Worm (Caenorhabditis elegans): ENCODE data around the gene C45H4.14.
A peak's percentile ranks its signal among the peaks of the same experiment; 100 is the strongest.

The C45H4.14 gene

ce11 chrV:2159331-2159730 lies at the start of gene C45H4.14:
C45H4.14 (minus strand) TSS chrV:2159431.
- TF ChIP-seq efl-1 (GFP tag; optimal IDR thresholded peaks at IDR 0.05) (peak; percentile 45), D2030.7 (GFP tag; IDR thresholded peaks at IDR 0.05) (no peak), madf-8 (GFP tag; conservative IDR thresholded peaks at IDR 0.05) (0 out of 2 replicates have a peak, but pooled peaks have one; percentile 9)

ce11 chrV:2207527-2207926 lies 48.3 kb upstream of the C45H4.14 start:
- TF ChIP-seq nfyb-1 (GFP tag; IDR thresholded peaks at IDR 0.05) = 0 out of 2 replicates have a peak, but pooled peaks have one; percentile 34
- no peak for TF ChIP-seq hlh-12 (tag; optimal IDR thresholded peaks at IDR 0.05)
- no peak for TF ChIP-seq Y79H2A.3 (GFP tag; conservative IDR thresholded peaks at IDR 0.05)

- TF ChIP-seq snpc-4 (GFP tag; optimal IDR thresholded peaks at IDR 0.05) = no peak
- no peak for TF ChIP-seq snpc-4 (tag; optimal IDR thresholded peaks at IDR 0.05)
- TF ChIP-seq athp-1 (tag; optimal IDR thresholded peaks at IDR 0.05) = no peak
- no peak for TF ChIP-seq cebp-1 (GFP tag; IDR thresholded peaks at IDR 0.05)
- TF ChIP-seq cebp-1 (tag; optimal IDR thresholded peaks at IDR 0.05) = no peak
- no peak for TF ChIP-seq F23B12.7 (tag; optimal IDR thresholded peaks at IDR 0.05; ENCODE audit: insufficient read depth)
- TF ChIP-seq Y79H2A.3 (GFP tag; conservative IDR thresholded peaks at IDR 0.05) = no peak
- no peak for TF ChIP-seq ceh-100 (GFP tag; IDR thresholded peaks at IDR 0.05)
- TF ChIP-seq F57C9.4 (tag; optimal IDR thresholded peaks at IDR 0.05) = no peak
- no peak for TF ChIP-seq dpff-1 (tag; optimal IDR thresholded peaks at IDR 0.05)
- no peak for TF ChIP-seq sea-2 (GFP tag; IDR thresholded peaks at IDR 0.05)
- TF ChIP-seq Y53F4B.3 (GFP tag; IDR thresholded peaks at IDR 0.05) = no peak
- TF ChIP-seq mcd-1 (GFP tag; IDR thresholded peaks at IDR 0.05) = no peak
- no peak for TF ChIP-seq gei-17 (GFP tag; optimal IDR thresholded peaks at IDR 0.05)
- TF ChIP-seq snpc-1.1 (tag; optimal IDR thresholded peaks at IDR 0.05; ENCODE audit: insufficient read depth) = no peak
These were observed 47.6 kb upstream of the C45H4.14 start, which contains the start of gene svh-11 for ce11 chrV:2206801-2207200. svh-11 (plus strand) TSS chrV:2207101.

- TF ChIP-seq tbp1 (GFP tag; optimal IDR thresholded peaks at IDR 0.05) (no peak), F55B11.4 (tag; optimal IDR thresholded peaks at IDR 0.05; ENCODE audit: borderline replicate concordance, insufficient read depth) (no peak)
These were observed 47.0 kb upstream of the C45H4.14 start, which contains the start of gene srt-40 for ce11 chrV:2206181-2206580. srt-40 (minus strand) TSS chrV:2206281.

ce11 chrV:2204080-2204479 lies 44.8 kb upstream of the C45H4.14 start, which contains the start of gene cyp-33C12:
cyp-33C12 (minus strand) TSS chrV:2204400.
- TF ChIP-seq madf-3 (GFP tag; IDR thresholded peaks at IDR 0.05) (no peak), nfyb-1 (GFP tag; IDR thresholded peaks at IDR 0.05) (no peak), atf-7 (tag; optimal IDR thresholded peaks at IDR 0.05) (no peak), mes-4 (tag; optimal IDR thresholded peaks at IDR 0.05) (no peak), gei-17 (GFP tag; optimal IDR thresholded peaks at IDR 0.05) (no peak), T26A5.8 (tag; optimal IDR thresholded peaks at IDR 0.05) (no peak), F49E8.2 (tag; optimal IDR thresholded peaks at IDR 0.05; ENCODE audit: insufficient read depth) (no peak), ceh-27 (GFP tag; optimal IDR thresholded peaks at IDR 0.05) (no peak), ztf-26 (tag; optimal IDR thresholded peaks at IDR 0.05) (no peak), ceh-79 (tag; optimal IDR thresholded peaks at IDR 0.05) (no peak), hrde-1 (tag; optimal IDR thresholded peaks at IDR 0.05; ENCODE audit: borderline replicate concordance) (no peak), lsy-27 (tag; optimal IDR thresholded peaks at IDR 0.05; ENCODE audit: borderline replicate concordance, insufficient read depth) (no peak), dpl-1 (GFP tag; optimal IDR thresholded peaks at IDR 0.05) (no peak), nhr-90 (tag; optimal IDR thresholded peaks at IDR 0.05) (no peak), cebp-2 (GFP tag; IDR thresholded peaks at IDR 0.05) (no peak)
